Worm (Caenorhabditis elegans) whole organism, late embryonic: Measurements from ENCODE around the gene ost-1.

ENCODE experiments used
- hlh-6 ChIP-seq: sonication (generic microtip); optimal IDR thresholded peaks from 2 replicates; lab custom pipeline; 2016; ENCODE audit warnings: missing genotype, missing genetic modification characterization, missing compliant biosample characterization
- odd-2 ChIP-seq: sonication (generic microtip); optimal IDR thresholded peaks from 2 replicates; lab custom pipeline; 2017; ENCODE audit warnings: antibody characterized with exemption, mild to moderate bottlenecking, missing genetic modification characterization, missing compliant biosample characterization
- pqm-1 ChIP-seq: sonication (generic microtip); optimal IDR thresholded peaks from 2 replicates; lab custom pipeline; 2016; ENCODE audit warnings: missing genetic modification characterization, missing compliant biosample characterization

ce11 chrIV:1058504-1058903 is 48.7 kb upstream of the ost-1 start:
- TF ChIP-seq odd-2 (tag; lab: Kevin White, UChicago) (no peak), pqm-1 (tag; lab: Kevin White, UChicago) (no peak), hlh-6 (tag; lab: Kevin White, UChicago) (no peak)
